Worm (Caenorhabditis elegans) whole organism, L1 larva: ENCODE measurements around the gene rnf-5.
A peak's percentile ranks its signal among the peaks of the same experiment; 100 is the strongest.

Experiments
- aha-1 ChIP-seq: fragments of 150-350 bp; optimal IDR thresholded peaks from 2 replicates; lab custom pipeline; 2014; ENCODE audit warnings: missing biosample characterization, missing genetic modification characterization
- ama-1 ChIP-seq: fragments of 150-350 bp; optimal IDR thresholded peaks from 2 replicates; lab custom pipeline; 2014
- ceh-90 ChIP-seq: sonication (generic microtip); optimal IDR thresholded peaks from 2 replicates; lab custom pipeline; 2016; ENCODE audit warnings: missing genetic modification characterization, missing compliant biosample characterization
- ces-1 ChIP-seq: fragments of 150-350 bp; optimal IDR thresholded peaks from 2 replicates; lab custom pipeline; 2014; ENCODE audit warnings: missing biosample characterization, missing genetic modification reagents, missing genetic modification characterization
- efl-1 ChIP-seq, 4 experiments: fragments of 150-350 bp; optimal IDR thresholded peaks in 3 of 4; peaks in 1 of 4; 1 replicate in 1 of 4; 2 replicates in 3 of 4; lab custom pipeline; 2014; ENCODE audit warnings: missing biosample characterization in 2 of 4, missing genetic modification characterization in 2 of 4, missing genetic modification reagents in 2 of 4
- fkh-10 ChIP-seq: sonication (generic microtip); optimal IDR thresholded peaks from 2 replicates; lab custom pipeline; 2017; ENCODE audit warnings: missing biosample characterization, missing genetic modification reagents, missing genetic modification characterization
- fkh-4 ChIP-seq: sonication (generic microtip); optimal IDR thresholded peaks from 2 replicates; lab custom pipeline; 2016; ENCODE audit warnings: missing compliant biosample characterization, missing genetic modification characterization, borderline replicate concordance
- hlh-4 ChIP-seq: sonication (generic microtip); optimal IDR thresholded peaks from 2 replicates; lab custom pipeline; 2016; ENCODE audit warnings: mild to moderate bottlenecking, missing genetic modification characterization, missing compliant biosample characterization
- lin-13 ChIP-seq: fragments of 150-350 bp; optimal IDR thresholded peaks from 2 replicates; lab custom pipeline; 2014; ENCODE audit warnings: missing biosample characterization, missing genetic modification reagents, missing genetic modification characterization
- xbp-1 ChIP-seq: sonication (generic microtip); optimal IDR thresholded peaks from 2 replicates; lab custom pipeline; 2016; ENCODE audit warnings: missing genetic modification characterization, missing compliant biosample characterization
- zag-1 ChIP-seq: fragments of 150-350 bp; optimal IDR thresholded peaks from 2 replicates; lab custom pipeline; 2014; ENCODE audit warnings: missing biosample characterization, missing genetic modification characterization
- ztf-4 ChIP-seq: fragments of 150-350 bp; optimal IDR thresholded peaks from 2 replicates; lab custom pipeline; 2014; ENCODE audit warnings: missing biosample characterization, missing genetic modification characterization

DNA sequence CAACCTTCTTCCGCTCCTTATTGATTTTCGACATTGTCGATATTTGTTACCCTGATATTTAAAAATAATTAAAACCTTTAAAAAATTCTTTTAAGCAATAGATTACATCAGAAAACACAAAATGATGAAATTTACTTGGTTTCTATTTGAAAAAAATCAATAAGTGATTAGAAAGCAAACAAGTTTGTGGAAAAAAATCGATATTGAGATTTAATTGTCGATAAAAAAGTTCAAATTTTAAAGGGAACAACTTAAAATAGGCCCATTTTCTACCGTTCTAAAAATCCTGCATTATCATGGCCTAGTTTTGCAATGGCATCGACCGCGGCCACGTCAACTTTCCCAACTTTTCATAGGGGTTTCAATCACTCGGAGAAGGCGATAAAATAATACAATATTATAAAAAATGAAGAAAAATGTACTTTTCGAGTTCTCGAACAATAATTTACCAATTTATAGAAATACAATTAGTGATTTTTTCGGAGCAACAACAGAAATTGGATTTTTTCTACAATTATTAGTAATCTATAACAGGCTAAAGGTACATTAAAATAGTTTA lies 20.2 kb upstream of the rnf-5 start, which contains the start of gene lars-1:
- TF ChIP-seq fkh-10 (GFP tag; lab: Kevin White, UChicago) (no peak), xbp-1 (no peak), zag-1 (tag; lab: Kevin White, UChicago) (no peak), lin-13 (GFP tag; lab: Kevin White, UChicago) (no peak), aha-1 (no peak), ama-1 (lab: Kevin White, UChicago) (no peak), fkh-4 (no peak), hlh-4 (tag; lab: Kevin White, UChicago) (no peak), ces-1 (no peak), ceh-90 (tag; lab: Kevin White, UChicago) (no peak), efl-1 (optimal IDR thresholded peaks at IDR 0.05; lab: Kevin White, UChicago) (no peak), efl-1 (GFP tag; optimal IDR thresholded peaks at IDR 0.05 in 1 of 2; lab: Kevin White, UChicago) (peak in 1 of 2 experiments; percentile 81), ztf-4 (tag; lab: Kevin White, UChicago) (no peak)
